Fruit fly (Drosophila melanogaster) S2 (cell line): Measurements from ENCODE around the gene CG17404.

Source experiments
- CG8478 ChIP-seq: fragments of >200 bp; optimal IDR thresholded peaks from 2 replicates; lab custom pipeline; 2018
- CTCF ChIP-seq, 2 experiments: fragments of >200 bp; optimal IDR thresholded peaks; 2 replicates each; lab custom pipeline; 2018

- no peak for TF ChIP-seq CG8478 (lab: Kevin White, UChicago)
- TF ChIP-seq CTCF (optimal IDR thresholded peaks at IDR 0.05; lab: Kevin White, UChicago), result no peak
Observed at dm6 chr3R:12219497-12219896, 5.3 kb downstream of the CG17404 start, which contains the start of gene Cog1.
